2 worm cellular contexts compared by ENCODE assay signal in genomic region chrV:4754123-4754522, ce11.
TF ChIP-seq lines count a peak whose summit lies in the region.

Gene hil-4, plus strand, starts transcription at chrV:4754313.

TF ChIP-seq in whole organism, L4 larva, 104 proteins besides CTCF, POLR2A, EP300 and RAD21 (continued from another document):
- TF ChIP-seq ceh-32 (tag; optimal IDR thresholded peaks at IDR 0.05; lab: Kevin White, UChicago; ENCODE audit: poor library complexity) (no peak), fkh-10 (GFP tag; optimal IDR thresholded peaks at IDR 0.05; lab: Kevin White, UChicago) (no peak), ctbp-1 (GFP tag; IDR thresholded peaks at IDR 0.05; lab: Robert Waterston, UW) (no peak)
TF ChIP-seq in whole organism, L4 larva: peak in this region for 8.

TF ChIP-seq in whole organism, young adult, 124 proteins besides CTCF, POLR2A, EP300 and RAD21 (continued from another document):
- TF ChIP-seq F39B2.1 (GFP tag; IDR thresholded peaks at IDR 0.05; lab: Robert Waterston, UW), result peak; percentile 99
- peak; percentile 42 for TF ChIP-seq mcd-1 (GFP tag; IDR thresholded peaks at IDR 0.05; lab: Robert Waterston, UW)
- TF ChIP-seq snpc-4 (GFP tag; optimal IDR thresholded peaks at IDR 0.05; lab: Kevin White, UChicago), result no peak
- no peak for TF ChIP-seq snpc-4 (tag; optimal IDR thresholded peaks at IDR 0.05; lab: Kevin White, UChicago)
- no peak for TF ChIP-seq fkh-3 (tag; optimal IDR thresholded peaks at IDR 0.05; lab: Kevin White, UChicago)
- no peak for TF ChIP-seq ceh-100 (GFP tag; IDR thresholded peaks at IDR 0.05; lab: Robert Waterston, UW)
- peak; percentile 89 for TF ChIP-seq pbrm-1 (GFP tag; IDR thresholded peaks at IDR 0.05; lab: Robert Waterston, UW)
- TF ChIP-seq hlh-12 (tag; optimal IDR thresholded peaks at IDR 0.05; lab: Kevin White, UChicago), result no peak
- TF ChIP-seq ceh-58 (GFP tag; IDR thresholded peaks at IDR 0.05; lab: Robert Waterston, UW), result no peak
- peak; percentile 75 for TF ChIP-seq dpl-1 (GFP tag; optimal IDR thresholded peaks at IDR 0.05; lab: Kevin White, UChicago)
- peak; percentile 91 for TF ChIP-seq efl-1 (GFP tag; optimal IDR thresholded peaks at IDR 0.05; lab: Kevin White, UChicago)
- no peak for TF ChIP-seq F52B5.7 (tag; optimal IDR thresholded peaks at IDR 0.05; lab: Kevin White, UChicago)
- no peak for TF ChIP-seq C06A6.2 (GFP tag; conservative IDR thresholded peaks at IDR 0.05; lab: Robert Waterston, UW)
- TF ChIP-seq B0261.1 (tag; optimal IDR thresholded peaks at IDR 0.05; lab: Kevin White, UChicago), result no peak
- peak; percentile 47 for TF ChIP-seq rcor-1 (GFP tag; IDR thresholded peaks at IDR 0.05; lab: Robert Waterston, UW)
- no peak for TF ChIP-seq K12H6.12 (tag; optimal IDR thresholded peaks at IDR 0.05; lab: Kevin White, UChicago)
- TF ChIP-seq let-607 (tag; optimal IDR thresholded peaks at IDR 0.05; lab: Kevin White, UChicago), result no peak
- TF ChIP-seq nhr-80 (tag; optimal IDR thresholded peaks at IDR 0.05; lab: Kevin White, UChicago), result no peak
- no peak for TF ChIP-seq ztf-25 (GFP tag; IDR thresholded peaks at IDR 0.05; lab: Robert Waterston, UW)
- no peak for TF ChIP-seq T26A5.8 (tag; optimal IDR thresholded peaks at IDR 0.05; lab: Kevin White, UChicago)
- TF ChIP-seq attf-6 (GFP tag; IDR thresholded peaks at IDR 0.05; lab: Robert Waterston, UW), result peak; percentile 32; the same call in 1 of the 2 replicates
- TF ChIP-seq ztf-22 (GFP tag; optimal IDR thresholded peaks at IDR 0.05; lab: Kevin White, UChicago), result no peak
- TF ChIP-seq lin-40 (tag; optimal IDR thresholded peaks at IDR 0.05; lab: Kevin White, UChicago), result no peak
- no peak for TF ChIP-seq atf-7 (tag; optimal IDR thresholded peaks at IDR 0.05; lab: Kevin White, UChicago)
- TF ChIP-seq T07F8.4 (tag; optimal IDR thresholded peaks at IDR 0.05; lab: Kevin White, UChicago), result no peak
- TF ChIP-seq nfya-2 (GFP tag; IDR thresholded peaks at IDR 0.05; lab: Robert Waterston, UW), result no peak
- peak; percentile 86 for TF ChIP-seq ceh-91 (GFP tag; IDR thresholded peaks at IDR 0.05; lab: Robert Waterston, UW)
- peak; percentile 79 for TF ChIP-seq F33H1.4 (GFP tag; IDR thresholded peaks at IDR 0.05; lab: Robert Waterston, UW)
- TF ChIP-seq hmg-1.2 (GFP tag; IDR thresholded peaks at IDR 0.05; lab: Robert Waterston, UW), result peak; percentile 45; the same call in 1 of the 2 replicates
- no peak for TF ChIP-seq nfyb-1 (GFP tag; IDR thresholded peaks at IDR 0.05; lab: Robert Waterston, UW)
- peak; percentile 74 for TF ChIP-seq lsl-1 (GFP tag; optimal IDR thresholded peaks at IDR 0.05; lab: Kevin White, UChicago)
- TF ChIP-seq F10E7.11 (tag; optimal IDR thresholded peaks at IDR 0.05; lab: Kevin White, UChicago), result no peak
- no peak for TF ChIP-seq attf-3 (GFP tag; conservative IDR thresholded peaks at IDR 0.05; lab: Robert Waterston, UW)
- TF ChIP-seq somi-1 (GFP tag; optimal IDR thresholded peaks at IDR 0.05; lab: Kevin White, UChicago), result no peak
- TF ChIP-seq mes-4 (tag; optimal IDR thresholded peaks at IDR 0.05; lab: Kevin White, UChicago), result no peak
- no peak for TF ChIP-seq F49E8.2 (tag; optimal IDR thresholded peaks at IDR 0.05; lab: Kevin White, UChicago; ENCODE audit: insufficient read depth)
- no peak for TF ChIP-seq repo-1 (tag; optimal IDR thresholded peaks at IDR 0.05; lab: Kevin White, UChicago)
- no peak for TF ChIP-seq F22D6.2 (tag; optimal IDR thresholded peaks at IDR 0.05; lab: Kevin White, UChicago)
- TF ChIP-seq rec-8 (tag; optimal IDR thresholded peaks at IDR 0.05; lab: Kevin White, UChicago), result no peak
- TF ChIP-seq ccch-3 (GFP tag; optimal IDR thresholded peaks at IDR 0.05; lab: Kevin White, UChicago), result no peak
- TF ChIP-seq ama-1 (optimal IDR thresholded peaks at IDR 0.05; lab: Kevin White, UChicago), result no peak
- no peak for TF ChIP-seq ama-1 (GFP tag; optimal IDR thresholded peaks at IDR 0.05; lab: Kevin White, UChicago)
- TF ChIP-seq attf-5 (GFP tag; optimal IDR thresholded peaks at IDR 0.05; lab: Kevin White, UChicago), result no peak
- TF ChIP-seq B0019.2 (GFP tag; conservative IDR thresholded peaks at IDR 0.05; lab: Robert Waterston, UW), result peak; percentile 45
- TF ChIP-seq C17E4.6 (GFP tag; IDR thresholded peaks at IDR 0.05; lab: Robert Waterston, UW), result peak; percentile 57; the same call in 1 of the 2 replicates
- no peak for TF ChIP-seq mxl-1 (tag; optimal IDR thresholded peaks at IDR 0.05; lab: Kevin White, UChicago)
- TF ChIP-seq ekl-4 (GFP tag; IDR thresholded peaks at IDR 0.05; lab: Robert Waterston, UW), result peak; percentile 74; the same call in 1 of the 2 replicates
- peak; percentile 21 for TF ChIP-seq ceh-27 (GFP tag; optimal IDR thresholded peaks at IDR 0.05; lab: Kevin White, UChicago)
- no peak for TF ChIP-seq gei-17 (GFP tag; optimal IDR thresholded peaks at IDR 0.05; lab: Kevin White, UChicago)
- TF ChIP-seq egl-44 (GFP tag; IDR thresholded peaks at IDR 0.05; lab: Robert Waterston, UW), result no peak
- no peak for TF ChIP-seq hlh-26 (GFP tag; conservative IDR thresholded peaks at IDR 0.05; lab: Robert Waterston, UW)
- peak; percentile 20; the same call in 1 of the 2 replicates for TF ChIP-seq Y67H2A.10 (GFP tag; conservative IDR thresholded peaks at IDR 0.05; lab: Robert Waterston, UW)
- TF ChIP-seq Y56A3A.18 (GFP tag; IDR thresholded peaks at IDR 0.05; lab: Robert Waterston, UW), result no peak
- no peak for TF ChIP-seq chd-7 (tag; optimal IDR thresholded peaks at IDR 0.05; lab: Kevin White, UChicago)
- peak; percentile 53 for TF ChIP-seq lin-54 (GFP tag; optimal IDR thresholded peaks at IDR 0.05; lab: Kevin White, UChicago)
- no peak for TF ChIP-seq B0035.1 (tag; optimal IDR thresholded peaks at IDR 0.05; lab: Kevin White, UChicago)
- peak; percentile 75; the same call in 1 of the 2 replicates for TF ChIP-seq Y95B8A.8 (GFP tag; IDR thresholded peaks at IDR 0.05; lab: Robert Waterston, UW)
- no peak for TF ChIP-seq aptf-3 (GFP tag; IDR thresholded peaks at IDR 0.05; lab: Robert Waterston, UW)
- no peak for TF ChIP-seq ets-4 (GFP tag; optimal IDR thresholded peaks at IDR 0.05; lab: Kevin White, UChicago)
- no peak for TF ChIP-seq sea-2 (GFP tag; IDR thresholded peaks at IDR 0.05; lab: Robert Waterston, UW)
- TF ChIP-seq ztf-26 (tag; optimal IDR thresholded peaks at IDR 0.05; lab: Kevin White, UChicago), result no peak
- no peak for TF ChIP-seq nhr-27 (tag; optimal IDR thresholded peaks at IDR 0.05; lab: Kevin White, UChicago)
- no peak for TF ChIP-seq F57A8.1 (GFP tag; optimal IDR thresholded peaks at IDR 0.05; lab: Kevin White, UChicago)
- peak; percentile 87 for TF ChIP-seq dox-1 (GFP tag; IDR thresholded peaks at IDR 0.05; lab: Robert Waterston, UW)
- TF ChIP-seq ceh-40 (GFP tag; IDR thresholded peaks at IDR 0.05; lab: Robert Waterston, UW), result no peak
- TF ChIP-seq egrh-3 (GFP tag; IDR thresholded peaks at IDR 0.05; lab: Robert Waterston, UW), result 0 out of 2 replicates have a peak, but pooled peaks have one; percentile 17
- no peak for TF ChIP-seq unc-62 (GFP tag; optimal IDR thresholded peaks at IDR 0.05; lab: Kevin White, UChicago)
- no peak for TF ChIP-seq hrde-1 (tag; optimal IDR thresholded peaks at IDR 0.05; lab: Kevin White, UChicago; ENCODE audit: borderline replicate concordance)
- no peak for TF ChIP-seq madf-10 (tag; optimal IDR thresholded peaks at IDR 0.05; lab: Kevin White, UChicago)
- TF ChIP-seq rpc-1 (optimal IDR thresholded peaks at IDR 0.05; lab: Kevin White, UChicago), result no peak
- TF ChIP-seq rpc-1 (tag; optimal IDR thresholded peaks at IDR 0.05; lab: Kevin White, UChicago), result no peak
- no peak for TF ChIP-seq nhr-120 (GFP tag; IDR thresholded peaks at IDR 0.05; lab: Robert Waterston, UW)
- no peak for TF ChIP-seq dpff-1 (tag; optimal IDR thresholded peaks at IDR 0.05; lab: Kevin White, UChicago)
- TF ChIP-seq nhr-179 (tag; optimal IDR thresholded peaks at IDR 0.05; lab: Kevin White, UChicago), result no peak
- peak; percentile 78 for TF ChIP-seq hsf-1 (GFP tag; IDR thresholded peaks at IDR 0.05; lab: Robert Waterston, UW)
- TF ChIP-seq xnd-1 (tag; optimal IDR thresholded peaks at IDR 0.05; lab: Kevin White, UChicago), result peak; percentile 80
- no peak for TF ChIP-seq zfh-2 (GFP tag; conservative IDR thresholded peaks at IDR 0.05; lab: Robert Waterston, UW)
TF ChIP-seq in whole organism, young adult: peak in this region for 36.
